Worm (Caenorhabditis elegans) whole organism, L3 larva: ENCODE results near the gene F10G7.5.

Experiments used
- aly-2 ChIP-seq: fragments of 150-350 bp; optimal IDR thresholded peaks from 2 replicates; lab custom pipeline; 2014; ENCODE audit warnings: missing biosample characterization, missing genetic modification characterization
- ama-1 ChIP-seq: fragments of 150-350 bp; optimal IDR thresholded peaks from 2 replicates; lab custom pipeline; 2018
- ceh-16 ChIP-seq: sonication (generic microtip); optimal IDR thresholded peaks from 2 replicates; lab custom pipeline; 2017; ENCODE audit warnings: missing biosample characterization, missing genetic modification characterization
- ceh-28 ChIP-seq: fragments of 150-350 bp; optimal IDR thresholded peaks from 2 replicates; lab custom pipeline; 2014; ENCODE audit warnings: missing biosample characterization, missing genetic modification reagents, missing genetic modification characterization
- ceh-82 ChIP-seq: fragments of 150-350 bp; optimal IDR thresholded peaks from 2 replicates; lab custom pipeline; 2014; ENCODE audit warnings: missing biosample characterization, missing genetic modification characterization
- daf-12 ChIP-seq: fragments of 150-350 bp; optimal IDR thresholded peaks from 2 replicates; lab custom pipeline; 2014; ENCODE audit warnings: missing biosample characterization, missing genetic modification reagents, missing genetic modification characterization
- egl-27 ChIP-seq: sonication (generic microtip); optimal IDR thresholded peaks from 4 replicates; lab custom pipeline; 2017; ENCODE audit warnings: missing biosample characterization, missing genetic modification reagents, missing genetic modification characterization
- egl-5 ChIP-seq: fragments of 150-350 bp; optimal IDR thresholded peaks from 2 replicates; lab custom pipeline; 2017; ENCODE audit warnings: missing biosample characterization, missing genetic modification reagents, missing genetic modification characterization, inconsistent platforms
- elt-2 ChIP-seq: sonication (generic microtip); optimal IDR thresholded peaks from 2 replicates; lab custom pipeline; 2016; ENCODE audit warnings: missing genetic modification reagents, mild to moderate bottlenecking, missing genetic modification characterization, missing compliant biosample characterization
- elt-3 ChIP-seq, 3 experiments: fragments of 150-350 bp in 1 of 3; sonication (generic microtip) in 2 of 3; optimal IDR thresholded peaks; 2 replicates in 2 of 3; 4 replicates in 1 of 3; lab custom pipeline; 2014 to 2017; ENCODE audit warnings: missing biosample characterization in 3 of 3, missing genetic modification characterization in 3 of 3
- eor-1 ChIP-seq, 2 experiments: fragments of 150-350 bp; optimal IDR thresholded peaks; 2 replicates each; lab custom pipeline; 2014 to 2018; ENCODE audit warnings: missing biosample characterization in 2 of 2, missing genetic modification characterization in 2 of 2
- fkh-10 ChIP-seq: sonication (generic microtip); optimal IDR thresholded peaks from 2 replicates; lab custom pipeline; 2017; ENCODE audit warnings: missing biosample characterization, missing genetic modification reagents, missing genetic modification characterization
- fkh-2 ChIP-seq: fragments of 150-350 bp; optimal IDR thresholded peaks from 2 replicates; lab custom pipeline; 2014; ENCODE audit warnings: missing biosample characterization, missing genetic modification reagents, missing genetic modification characterization
- fos-1 ChIP-seq: fragments of 150-350 bp; optimal IDR thresholded peaks from 2 replicates; lab custom pipeline; 2014; ENCODE audit warnings: missing biosample characterization, missing genetic modification characterization
- hmg-11 ChIP-seq: sonication (generic microtip); optimal IDR thresholded peaks from 2 replicates; lab custom pipeline; 2016; ENCODE audit warnings: missing genetic modification characterization, missing compliant biosample characterization
- jun-1 ChIP-seq: fragments of 150-350 bp; optimal IDR thresholded peaks from 2 replicates; lab custom pipeline; 2014; ENCODE audit warnings: missing biosample characterization, missing genetic modification reagents, missing genetic modification characterization
- lin-15B ChIP-seq: fragments of 150-350 bp; optimal IDR thresholded peaks from 2 replicates; lab custom pipeline; 2014; ENCODE audit warnings: missing biosample characterization, missing genetic modification characterization
- lin-39 ChIP-seq: fragments of 150-350 bp; optimal IDR thresholded peaks from 2 replicates; lab custom pipeline; 2018; ENCODE audit warnings: missing biosample characterization, missing genetic modification reagents, missing genetic modification characterization
- lsy-12 ChIP-seq: sonication (generic microtip); optimal IDR thresholded peaks from 2 replicates; lab custom pipeline; 2016; ENCODE audit warnings: mild to moderate bottlenecking, missing genetic modification characterization, missing compliant biosample characterization
- mdl-1 ChIP-seq: fragments of 150-350 bp; optimal IDR thresholded peaks from 2 replicates; lab custom pipeline; 2014; ENCODE audit warnings: missing biosample characterization, missing genetic modification characterization
- mml-1 ChIP-seq: fragments of 150-350 bp; sonication (generic microtip); optimal IDR thresholded peaks from 3 replicates; lab custom pipeline; 2014; ENCODE audit warnings: missing biosample characterization, missing genetic modification characterization
- nfya-1 ChIP-seq: sonication (generic microtip); optimal IDR thresholded peaks from 2 replicates; lab custom pipeline; 2017; ENCODE audit warnings: missing genetic modification characterization, mild to moderate bottlenecking, missing compliant biosample characterization, antibody characterized with exemption, moderate library complexity; ENCODE audit not compliant: insufficient read depth
- nhr-12 ChIP-seq: fragments of 150-350 bp; optimal IDR thresholded peaks from 2 replicates; lab custom pipeline; 2014; ENCODE audit warnings: missing biosample characterization, missing genetic modification characterization
- nhr-237 ChIP-seq: fragments of 150-350 bp; optimal IDR thresholded peaks from 2 replicates; lab custom pipeline; 2014; ENCODE audit warnings: missing biosample characterization, missing genetic modification characterization
- nhr-25 ChIP-seq: sonication (generic microtip); optimal IDR thresholded peaks from 2 replicates; lab custom pipeline; 2017; ENCODE audit warnings: missing biosample characterization, missing genetic modification characterization
- nhr-28 ChIP-seq: fragments of 150-350 bp; optimal IDR thresholded peaks from 2 replicates; lab custom pipeline; 2014; ENCODE audit warnings: missing biosample characterization, missing genetic modification characterization
- nhr-43 ChIP-seq: sonication (generic microtip); optimal IDR thresholded peaks from 2 replicates; lab custom pipeline; 2016; ENCODE audit warnings: mild to moderate bottlenecking, missing genetic modification characterization, missing compliant biosample characterization; ENCODE audit not compliant: poor library complexity, severe bottlenecking
- nhr-67 ChIP-seq: fragments of 150-350 bp; optimal IDR thresholded peaks from 2 replicates; lab custom pipeline; 2014; ENCODE audit warnings: missing biosample characterization, missing genetic modification characterization
- nhr-76 ChIP-seq: fragments of 150-350 bp; sonication (generic microtip); optimal IDR thresholded peaks from 5 replicates; lab custom pipeline; 2014; ENCODE audit warnings: missing biosample characterization, missing genetic modification characterization
- nhr-77 ChIP-seq: fragments of 150-350 bp; optimal IDR thresholded peaks from 2 replicates; lab custom pipeline; 2014; ENCODE audit warnings: missing biosample characterization, missing genetic modification characterization
- pha-4 ChIP-seq: fragments of 150-350 bp; optimal IDR thresholded peaks from 2 replicates; lab custom pipeline; 2014; ENCODE audit warnings: missing biosample characterization, missing genetic modification reagents, missing genetic modification characterization
- pqm-1 ChIP-seq: fragments of 150-350 bp; optimal IDR thresholded peaks from 2 replicates; lab custom pipeline; 2017; ENCODE audit warnings: missing biosample characterization, missing genetic modification characterization, inconsistent platforms
- sea-2 ChIP-seq: fragments of 150-350 bp; sonication (generic microtip); optimal IDR thresholded peaks from 4 replicates; lab custom pipeline; 2014; ENCODE audit warnings: missing biosample characterization, missing genetic modification reagents, missing genetic modification characterization
- skn-1 ChIP-seq: fragments of 150-350 bp; optimal IDR thresholded peaks from 2 replicates; lab custom pipeline; 2014; ENCODE audit warnings: missing biosample characterization, missing genetic modification characterization
- snpc-4 ChIP-seq: fragments of 150-350 bp; optimal IDR thresholded peaks from 2 replicates; lab custom pipeline; 2014; ENCODE audit warnings: missing biosample characterization, missing genetic modification characterization
- tbx-2 ChIP-seq: sonication (generic microtip); optimal IDR thresholded peaks from 2 replicates; lab custom pipeline; 2016; ENCODE audit warnings: mild to moderate bottlenecking, missing genetic modification characterization, missing compliant biosample characterization
- unc-39 ChIP-seq: sonication (generic microtip); optimal IDR thresholded peaks from 4 replicates; lab custom pipeline; 2017; ENCODE audit warnings: missing biosample characterization, missing genetic modification characterization
- zag-1 ChIP-seq: fragments of 150-350 bp; optimal IDR thresholded peaks from 2 replicates; lab custom pipeline; 2014; ENCODE audit warnings: missing biosample characterization, missing genetic modification characterization
- ztf-11 ChIP-seq: fragments of 150-350 bp; optimal IDR thresholded peaks from 2 replicates; lab custom pipeline; 2014; ENCODE audit warnings: missing biosample characterization, missing genetic modification characterization
- ztf-4 ChIP-seq: fragments of 150-350 bp; optimal IDR thresholded peaks from 2 replicates; lab custom pipeline; 2014; ENCODE audit warnings: missing biosample characterization, missing genetic modification characterization

F10G7.5 gene

ce11 chrII:4710813-4711212 lies 17.6 kb downstream of the F10G7.5 start:
- TF ChIP-seq sea-2: no peak
- TF ChIP-seq fos-1: no peak
- TF ChIP-seq zag-1 (tag; lab: Kevin White, UChicago): no peak
- no peak for TF ChIP-seq mdl-1 (tag; lab: Kevin White, UChicago)
- no peak for TF ChIP-seq nhr-76
- TF ChIP-seq pha-4 (tag; lab: Kevin White, UChicago): no peak
- no peak for TF ChIP-seq ceh-28 (tag; lab: Kevin White, UChicago)
- no peak for TF ChIP-seq lin-15B (tag; lab: Kevin White, UChicago)
- TF ChIP-seq jun-1 (tag; lab: Kevin White, UChicago): no peak

ce11 chrII:4715676-4716075 lies 22.5 kb downstream of the F10G7.5 start, which contains the start of gene F41C3.8:
TSS of gene F41C3.8 (plus strand) at chrII:4716046.
- TF ChIP-seq elt-2 (peak; percentile 78), nhr-76 (no peak), ama-1 (lab: Kevin White, UChicago) (no peak), pha-4 (tag; lab: Kevin White, UChicago) (peak; percentile 56)

DNA sequence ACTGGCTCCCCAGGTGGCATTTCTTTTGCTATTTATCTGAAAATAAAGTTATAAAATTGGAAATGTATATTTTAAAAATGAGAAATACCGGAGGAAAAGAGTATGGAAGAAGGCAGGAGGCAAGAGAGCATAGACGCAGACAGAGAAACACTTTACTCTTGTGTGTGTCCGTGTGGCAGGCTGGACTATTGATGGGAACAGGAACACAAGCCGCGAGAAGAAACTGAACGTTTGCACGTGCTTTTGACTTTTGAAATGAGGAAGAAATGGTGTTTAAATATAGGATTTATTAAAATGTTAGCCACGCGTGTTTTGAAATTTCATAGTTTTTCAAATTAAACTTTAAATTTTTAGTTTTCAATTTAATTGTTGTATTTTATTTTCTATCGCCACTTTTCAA lies 32.9 kb downstream of the F10G7.5 start, which contains the start of gene F10G7.10:
Gene F10G7.10 (minus strand): TSS at position 145 of the 400 bp plus-strand sequence.
- TF ChIP-seq aly-2 (no peak), hmg-11 (peak; percentile 56), snpc-4 (tag; lab: Kevin White, UChicago) (no peak), pha-4 (tag; lab: Kevin White, UChicago) (peak; percentile 52), elt-2 (peak; percentile 49), nhr-67 (no peak), unc-39 (no peak)

ce11 chrII:4726750-4727384 lies 33.7 kb downstream of the F10G7.5 start:
- TF ChIP-seq nhr-25 (no peak), ama-1 (lab: Kevin White, UChicago) (peak; percentile 72), elt-2 (peak; percentile 37)

DNA sequence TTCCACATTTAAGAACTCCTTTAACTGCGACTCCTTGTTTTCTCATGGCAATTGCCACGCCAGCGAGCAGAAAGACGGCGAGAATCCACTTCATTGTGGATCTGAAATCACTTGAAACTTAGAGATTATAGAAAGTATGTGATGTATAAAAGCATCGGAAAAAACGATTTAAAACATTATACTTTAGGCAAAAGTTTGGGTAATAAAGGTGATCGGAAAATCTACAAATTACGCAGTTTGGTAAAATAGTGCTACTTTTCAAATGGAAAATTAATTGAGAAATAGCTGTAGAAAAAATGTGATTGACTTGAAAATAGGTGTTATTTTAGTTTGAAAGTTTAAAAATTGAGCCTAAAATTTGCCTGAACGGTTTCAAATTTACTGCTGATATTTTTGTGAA lies 34.6 kb downstream of the F10G7.5 start, which contains the start of gene ttr-41:
Gene ttr-41 (minus strand): TSS at position 101 of the 400 bp plus-strand sequence.
- TF ChIP-seq ama-1 (lab: Kevin White, UChicago) (no peak), nhr-12 (tag; lab: Kevin White, UChicago) (no peak)

DNA sequence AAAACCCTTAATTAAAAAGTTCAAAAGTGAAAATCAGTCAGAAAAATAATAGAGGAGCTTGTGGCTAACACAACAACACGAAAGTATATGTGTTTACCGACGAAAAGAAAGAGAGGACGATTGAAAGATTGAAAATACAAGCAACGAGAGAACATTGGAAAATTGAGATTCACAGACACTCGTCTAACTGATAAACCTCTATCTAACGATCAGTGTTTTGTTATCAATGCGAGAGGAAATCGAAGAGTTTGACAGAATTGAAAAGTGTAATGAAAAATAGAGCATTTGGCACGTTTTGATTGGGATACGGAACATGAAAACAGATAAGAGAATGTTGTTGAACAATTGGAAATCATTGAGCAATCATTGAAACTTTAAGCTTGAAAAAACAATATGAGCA lies 35.5 kb downstream of the F10G7.5 start:
- TF ChIP-seq zag-1 (tag; lab: Kevin White, UChicago) (no peak), tbx-2 (tag; lab: Kevin White, UChicago) (no peak), pqm-1 (tag; lab: Kevin White, UChicago) (peak; percentile 98), eor-1 (tag; optimal IDR thresholded peaks at IDR 0.05; lab: Kevin White, UChicago) (no peak), aly-2 (no peak), nhr-237 (tag; lab: Kevin White, UChicago) (no peak), elt-2 (peak; percentile 100), nhr-76 (no peak), sea-2 (no peak), jun-1 (tag; lab: Kevin White, UChicago) (peak; percentile 70), ceh-82 (tag; lab: Kevin White, UChicago) (no peak), fos-1 (no peak), nhr-43 (no peak), snpc-4 (tag; lab: Kevin White, UChicago) (no peak), lsy-12 (tag; lab: Kevin White, UChicago) (no peak), fkh-10 (GFP tag; lab: Kevin White, UChicago) (no peak), egl-27 (tag; lab: Kevin White, UChicago) (no peak), pha-4 (tag; lab: Kevin White, UChicago) (peak; percentile 59), ztf-4 (no peak), ama-1 (lab: Kevin White, UChicago) (no peak), ztf-11 (no peak), lin-39 (tag; lab: Kevin White, UChicago) (no peak), ceh-16 (tag; lab: Kevin White, UChicago) (no peak), nhr-77 (tag; lab: Kevin White, UChicago) (no peak), nhr-12 (tag; lab: Kevin White, UChicago) (no peak), nfya-1 (tag; lab: Kevin White, UChicago) (peak; percentile 42), mml-1 (tag; lab: Kevin White, UChicago) (no peak), egl-5 (tag; lab: Kevin White, UChicago) (peak; percentile 44), hmg-11 (no peak), nhr-25 (no peak), skn-1 (peak; percentile 23), lin-15B (tag; lab: Kevin White, UChicago) (no peak), fkh-2 (tag; lab: Kevin White, UChicago) (no peak), nhr-28 (tag; lab: Kevin White, UChicago) (no peak), daf-12 (tag; lab: Kevin White, UChicago) (no peak), elt-3 (tag; optimal IDR thresholded peaks at IDR 0.05; lab: Kevin White, UChicago) (peak in 1 of 3 experiments; percentile 37)
